Worm (Caenorhabditis elegans): Measurements from ENCODE around the gene H04D03.6.

Gene H04D03.6

DNA sequence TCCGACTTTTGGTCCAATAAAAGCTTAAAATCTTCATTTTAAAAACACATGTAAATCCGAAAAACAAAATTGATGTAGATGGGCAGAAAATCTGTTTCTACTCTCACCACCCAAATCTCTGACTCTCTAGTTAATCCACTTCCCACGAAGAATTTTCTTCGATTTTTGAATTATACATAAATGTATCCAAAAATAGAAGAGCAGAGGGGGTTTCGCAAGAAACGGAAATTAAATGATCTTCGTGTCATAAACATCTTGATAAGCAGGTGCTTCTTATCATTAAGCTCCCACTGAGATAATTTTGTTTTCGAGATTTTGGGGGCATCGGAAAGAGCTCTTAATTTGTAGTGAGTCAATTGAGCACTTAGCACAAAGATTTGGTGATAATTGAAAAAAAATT, 49.1 kb downstream of the H04D03.6 start:
- TF ChIP-seq jun-1 (tag; optimal IDR thresholded peaks at IDR 0.05) = no peak
- TF ChIP-seq egl-13 (tag; optimal IDR thresholded peaks at IDR 0.05) = peak; percentile 72
- no peak for TF ChIP-seq ces-1 (GFP tag; optimal IDR thresholded peaks at IDR 0.05)
- no peak for TF ChIP-seq nhr-12 (tag; optimal IDR thresholded peaks at IDR 0.05)
- peak; percentile 37 for TF ChIP-seq nhr-47 (tag; optimal IDR thresholded peaks at IDR 0.05)
- TF ChIP-seq ceh-8 (GFP tag; optimal IDR thresholded peaks at IDR 0.05) = no peak
- TF ChIP-seq nhr-11 (tag; optimal IDR thresholded peaks at IDR 0.05) = no peak
- TF ChIP-seq Y116A8C.19 (tag; optimal IDR thresholded peaks at IDR 0.05; ENCODE audit: borderline replicate concordance) = no peak
- TF ChIP-seq nhr-85 (tag) = no peak
- no peak for TF ChIP-seq ztf-4 (tag; optimal IDR thresholded peaks at IDR 0.05)
- TF ChIP-seq egl-27 (tag; optimal IDR thresholded peaks at IDR 0.05) = no peak
- TF ChIP-seq lin-13 (GFP tag; optimal IDR thresholded peaks at IDR 0.05) = no peak
- no peak for TF ChIP-seq pax-3 (tag; optimal IDR thresholded peaks at IDR 0.05)
- TF ChIP-seq rnt-1 (tag; optimal IDR thresholded peaks at IDR 0.05) = no peak
- peak; percentile 87 for TF ChIP-seq dsc-1 (tag; optimal IDR thresholded peaks at IDR 0.05)
- TF ChIP-seq nhr-77 (tag; optimal IDR thresholded peaks at IDR 0.05) = no peak
- TF ChIP-seq nhr-28 (tag; optimal IDR thresholded peaks at IDR 0.05) = no peak
- no peak for TF ChIP-seq isw-1 (GFP tag; IDR thresholded peaks at IDR 0.05)

Data from whole organism, L1 larva.